Worm (Caenorhabditis elegans) whole organism, L3 larva: ENCODE measurements around the gene F22E5.7.

ENCODE experiments used
- aly-2 ChIP-seq: fragments of 150-350 bp; optimal IDR thresholded peaks from 2 replicates; lab custom pipeline; 2014; ENCODE audit warnings: missing biosample characterization, missing genetic modification characterization
- daf-12 ChIP-seq: fragments of 150-350 bp; optimal IDR thresholded peaks from 2 replicates; lab custom pipeline; 2014; ENCODE audit warnings: missing biosample characterization, missing genetic modification reagents, missing genetic modification characterization
- fkh-10 ChIP-seq: sonication (generic microtip); optimal IDR thresholded peaks from 2 replicates; lab custom pipeline; 2017; ENCODE audit warnings: missing biosample characterization, missing genetic modification reagents, missing genetic modification characterization
- jun-1 ChIP-seq: fragments of 150-350 bp; optimal IDR thresholded peaks from 2 replicates; lab custom pipeline; 2014; ENCODE audit warnings: missing biosample characterization, missing genetic modification reagents, missing genetic modification characterization
- mdl-1 ChIP-seq: fragments of 150-350 bp; optimal IDR thresholded peaks from 2 replicates; lab custom pipeline; 2014; ENCODE audit warnings: missing biosample characterization, missing genetic modification characterization
- nhr-11 ChIP-seq: fragments of 150-350 bp; optimal IDR thresholded peaks from 2 replicates; lab custom pipeline; 2014; ENCODE audit warnings: missing biosample characterization, missing genetic modification characterization
- nhr-237 ChIP-seq: fragments of 150-350 bp; optimal IDR thresholded peaks from 2 replicates; lab custom pipeline; 2014; ENCODE audit warnings: missing biosample characterization, missing genetic modification characterization
- nhr-76 ChIP-seq: fragments of 150-350 bp; sonication (generic microtip); optimal IDR thresholded peaks from 5 replicates; lab custom pipeline; 2014; ENCODE audit warnings: missing biosample characterization, missing genetic modification characterization
- nhr-77 ChIP-seq: fragments of 150-350 bp; optimal IDR thresholded peaks from 2 replicates; lab custom pipeline; 2014; ENCODE audit warnings: missing biosample characterization, missing genetic modification characterization
- pqm-1 ChIP-seq: fragments of 150-350 bp; optimal IDR thresholded peaks from 2 replicates; lab custom pipeline; 2017; ENCODE audit warnings: missing biosample characterization, missing genetic modification characterization, inconsistent platforms
- sea-2 ChIP-seq: fragments of 150-350 bp; sonication (generic microtip); optimal IDR thresholded peaks from 4 replicates; lab custom pipeline; 2014; ENCODE audit warnings: missing biosample characterization, missing genetic modification reagents, missing genetic modification characterization
- skn-1 ChIP-seq: fragments of 150-350 bp; optimal IDR thresholded peaks from 2 replicates; lab custom pipeline; 2014; ENCODE audit warnings: missing biosample characterization, missing genetic modification characterization
- unc-39 ChIP-seq: sonication (generic microtip); optimal IDR thresholded peaks from 4 replicates; lab custom pipeline; 2017; ENCODE audit warnings: missing biosample characterization, missing genetic modification characterization
- unc-62 ChIP-seq: fragments of 150-350 bp; sonication (generic microtip); optimal IDR thresholded peaks from 4 replicates; lab custom pipeline; 2014; ENCODE audit warnings: missing biosample characterization, missing genetic modification reagents, missing genetic modification characterization

DNA sequence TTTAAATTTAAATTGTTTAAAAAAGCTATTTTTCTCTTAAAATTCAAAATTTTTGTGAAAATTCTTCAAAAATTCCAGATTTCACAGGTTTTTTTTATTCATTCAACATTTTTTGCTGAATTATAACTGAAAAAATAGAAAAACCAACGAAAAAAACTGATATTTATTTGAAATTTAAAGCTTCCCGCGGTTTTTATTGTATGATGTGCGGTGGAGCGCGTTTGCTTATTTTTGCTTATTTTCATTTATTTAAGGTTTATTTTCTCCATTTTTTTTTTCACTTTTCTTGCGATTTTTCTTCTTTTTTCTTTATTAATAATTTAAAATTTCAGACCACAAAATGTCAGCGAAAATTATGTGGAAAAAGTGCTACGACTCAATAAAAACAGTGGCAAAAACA, 3.8 kb upstream of the F22E5.7 start, which contains the start of gene F22E5.9:
- TF ChIP-seq daf-12 (tag; lab: Kevin White, UChicago) (no peak), pqm-1 (tag; lab: Kevin White, UChicago) (no peak), nhr-77 (no peak), unc-62 (GFP tag; lab: Kevin White, UChicago) (no peak), nhr-76 (tag; lab: Kevin White, UChicago) (no peak), nhr-11 (tag; lab: Kevin White, UChicago) (no peak), sea-2 (no peak), fkh-10 (no peak), jun-1 (no peak), nhr-237 (tag; lab: Kevin White, UChicago) (no peak), aly-2 (tag; lab: Kevin White, UChicago) (no peak), unc-39 (tag; lab: Kevin White, UChicago) (no peak), mdl-1 (tag; lab: Kevin White, UChicago) (no peak), skn-1 (tag; lab: Kevin White, UChicago) (peak; percentile 52)
